Fruit fly (Drosophila melanogaster) whole organism, wandering third instar larva: ENCODE data around the gene Ythdc1.

Experiments used
- Abd-B ChIP-seq: fragments of >200 bp; optimal IDR thresholded peaks from 2 replicates; lab custom pipeline; 2017; ENCODE audit warnings: missing biosample characterization, missing genetic modification characterization
- CG32264 ChIP-seq: fragments of 200-800 bp; sonication (Bioruptor generic); optimal IDR thresholded peaks from 2 replicates; lab custom pipeline; 2016; ENCODE audit warnings: missing biosample characterization, missing genetic modification characterization
- Dfd ChIP-seq: fragments of >200 bp; optimal IDR thresholded peaks from 2 replicates; lab custom pipeline; 2017; ENCODE audit warnings: missing biosample characterization, missing genetic modification characterization
- Dif ChIP-seq: fragments of 200-275, 200-300 bp; sonication (Bioruptor generic); optimal IDR thresholded peaks from 2 replicates; lab custom pipeline; 2018; ENCODE audit warnings: missing biosample characterization, missing genetic modification characterization; ENCODE audit not compliant: partially characterized antibody
- GATAd ChIP-seq: sonication (Bioruptor generic); optimal IDR thresholded peaks from 2 replicates; lab custom pipeline; 2016; ENCODE audit warnings: missing biosample characterization, missing genetic modification characterization
- HLH106 ChIP-seq: fragments of 200-800 bp; optimal IDR thresholded peaks from 3 replicates; lab custom pipeline; 2019; ENCODE audit warnings: missing biosample characterization, mild to moderate bottlenecking, missing genetic modification characterization, moderate library complexity
- Hnf4 ChIP-seq: fragments of 200-800 bp; sonication (Bioruptor generic); optimal IDR thresholded peaks from 2 replicates; lab custom pipeline; 2016; ENCODE audit warnings: missing biosample characterization, mild to moderate bottlenecking, missing genetic modification characterization
- Hr78 ChIP-seq: fragments of >200 bp; optimal IDR thresholded peaks from 2 replicates; lab custom pipeline; 2017; ENCODE audit warnings: missing biosample characterization, missing genetic modification characterization
- Hr83 ChIP-seq: fragments of 200-300 bp; sonication (Bioruptor generic); optimal IDR thresholded peaks from 2 replicates; lab custom pipeline; 2016; ENCODE audit warnings: missing biosample characterization, mild to moderate bottlenecking, missing genetic modification characterization, moderate library complexity; ENCODE audit not compliant: poor library complexity, severe bottlenecking
- Jra ChIP-seq: sonication (Bioruptor generic); optimal IDR thresholded peaks from 2 replicates; lab custom pipeline; 2016; ENCODE audit warnings: missing biosample characterization, missing genetic modification characterization
- Mio ChIP-seq: sonication (Bioruptor generic); optimal IDR thresholded peaks from 2 replicates; lab custom pipeline; 2016; ENCODE audit warnings: missing biosample characterization, missing genetic modification characterization
- Myc ChIP-seq: fragments of >200 bp; optimal IDR thresholded peaks from 2 replicates; lab custom pipeline; 2017
- N ChIP-seq: fragments of >200 bp; optimal IDR thresholded peaks from 2 replicates; lab custom pipeline; 2018; ENCODE audit warnings: missing biosample characterization, missing external identifiers, missing genetic modification characterization
- OdsH ChIP-seq: fragments of 200-800 bp; sonication (Bioruptor generic); optimal IDR thresholded peaks from 2 replicates; lab custom pipeline; 2016; ENCODE audit warnings: missing biosample characterization, mild to moderate bottlenecking, missing genetic modification characterization
- Rel ChIP-seq, 2 experiments: fragments of 200-800 bp; sonication (Bioruptor generic) in 1 of 2; optimal IDR thresholded peaks; 2 replicates in 1 of 2; 3 replicates in 1 of 2; lab custom pipeline; 2016 to 2019; ENCODE audit warnings: mild to moderate bottlenecking in 2 of 2, missing biosample characterization in 2 of 2, missing genetic modification characterization in 2 of 2, moderate library complexity in 1 of 2
- Sp1 ChIP-seq: fragments of 200-800 bp; sonication (Bioruptor generic); optimal IDR thresholded peaks from 3 replicates; lab custom pipeline; 2019; ENCODE audit warnings: missing biosample characterization, mild to moderate bottlenecking, missing genetic modification characterization, moderate library complexity
- Vsx2 ChIP-seq: fragments of 200-300, 225-300 bp; sonication (Bioruptor generic); optimal IDR thresholded peaks from 2 replicates; lab custom pipeline; 2018; ENCODE audit warnings: missing biosample characterization, missing genetic modification characterization; ENCODE audit not compliant: partially characterized antibody
- brk ChIP-seq: fragments of 200-800 bp; sonication (Bioruptor generic); optimal IDR thresholded peaks from 2 replicates; lab custom pipeline; 2016; ENCODE audit warnings: missing biosample characterization, mild to moderate bottlenecking, missing genetic modification characterization
- dl ChIP-seq, 2 experiments: fragments of 175-275, 200-275 bp in 1 of 2; fragments of 200-275 bp in 1 of 2; sonication (Bioruptor generic); optimal IDR thresholded peaks; lab custom pipeline; 2018; ENCODE audit warnings: mild to moderate bottlenecking in 2 of 2, missing biosample characterization in 2 of 2, missing genetic modification characterization in 2 of 2, moderate library complexity in 2 of 2; ENCODE audit not compliant: partially characterized antibody in 2 of 2, insufficient read depth in 1 of 2
- dsf ChIP-seq: sonication (Bioruptor generic); optimal IDR thresholded peaks from 2 replicates; lab custom pipeline; 2016; ENCODE audit warnings: missing biosample characterization, missing genetic modification characterization, borderline replicate concordance
- ey ChIP-seq: fragments of 200-800 bp; sonication (Bioruptor generic); optimal IDR thresholded peaks from 2 replicates; lab custom pipeline; 2016; ENCODE audit warnings: missing biosample characterization, missing genetic modification characterization
- foxo ChIP-seq, 2 experiments: fragments of 200-800 bp; sonication (Bioruptor generic); optimal IDR thresholded peaks; 2 replicates in 1 of 2; 3 replicates in 1 of 2; lab custom pipeline; 2016 to 2017; ENCODE audit warnings: missing biosample characterization in 2 of 2, missing genetic modification characterization in 2 of 2
- fru ChIP-seq: fragments of 200-800 bp; sonication (Bioruptor generic); optimal IDR thresholded peaks from 3 replicates; lab custom pipeline; 2016; ENCODE audit warnings: missing biosample characterization, mild to moderate bottlenecking, missing genetic modification characterization
- h ChIP-seq: fragments of 200-800 bp; sonication (Bioruptor generic); optimal IDR thresholded peaks from 3 replicates; lab custom pipeline; 2016; ENCODE audit warnings: missing biosample characterization, mild to moderate bottlenecking, missing genetic modification characterization
- lola ChIP-seq: fragments of >200 bp; optimal IDR thresholded peaks from 2 replicates; lab custom pipeline; 2017; ENCODE audit warnings: missing biosample characterization, missing genetic modification characterization
- pan ChIP-seq: fragments of >200 bp; optimal IDR thresholded peaks from 2 replicates; lab custom pipeline; 2017
- psq ChIP-seq: fragments of 200-800 bp; sonication (Bioruptor generic); optimal IDR thresholded peaks from 3 replicates; lab custom pipeline; 2017; ENCODE audit warnings: missing biosample characterization, mild to moderate bottlenecking, missing genetic modification characterization, moderate library complexity
- rgr ChIP-seq: fragments of 200-800 bp; sonication (Bioruptor generic); optimal IDR thresholded peaks from 3 replicates; lab custom pipeline; 2016; ENCODE audit warnings: missing biosample characterization, mild to moderate bottlenecking, missing genetic modification characterization
- sage ChIP-seq: fragments of 200-800 bp; sonication (Bioruptor generic); optimal IDR thresholded peaks from 2 replicates; lab custom pipeline; 2016; ENCODE audit warnings: missing biosample characterization, mild to moderate bottlenecking, missing genetic modification characterization
- sv ChIP-seq: fragments of 200-800 bp; sonication (Bioruptor generic); optimal IDR thresholded peaks from 3 replicates; lab custom pipeline; 2016; ENCODE audit warnings: missing biosample characterization, missing genetic modification characterization
- tai ChIP-seq: sonication (Bioruptor generic); optimal IDR thresholded peaks from 2 replicates; lab custom pipeline; 2016; ENCODE audit warnings: missing biosample characterization, missing genetic modification characterization
- usp ChIP-seq: fragments of >200 bp; optimal IDR thresholded peaks from 2 replicates; lab custom pipeline; 2017; ENCODE audit warnings: missing biosample characterization, missing genetic modification characterization
- woc ChIP-seq: sonication (Bioruptor generic); optimal IDR thresholded peaks from 2 replicates; lab custom pipeline; 2016; ENCODE audit warnings: missing biosample characterization, mild to moderate bottlenecking, missing genetic modification characterization

Ythdc1 gene

DNA sequence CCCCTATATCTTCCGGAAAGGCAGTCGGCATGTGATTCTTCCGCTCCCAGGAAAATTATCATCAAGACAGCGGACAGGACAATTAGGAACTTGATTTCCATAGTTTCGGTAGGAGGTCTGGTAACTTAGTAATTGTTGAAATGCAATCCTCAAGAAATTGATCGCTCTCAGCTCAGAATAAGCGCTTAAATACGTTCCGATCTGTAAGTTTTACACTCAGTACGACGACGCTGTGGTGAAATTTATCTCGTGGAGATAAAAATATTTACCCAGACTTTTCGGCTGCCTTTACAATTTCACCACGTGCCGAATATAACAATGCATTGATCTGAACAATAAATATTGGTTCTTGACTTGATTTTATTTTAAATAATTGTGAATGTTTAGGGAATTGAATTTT lies 38.3 kb downstream of the Ythdc1 start, which contains the start of gene Drsl1:
Gene Drsl1 (minus strand): TSS at position 101 of the 400 bp plus-strand sequence.
- TF ChIP-seq CG32264 (GFP tag; lab: Kevin White, UChicago) (no peak), Mio (GFP tag; lab: Kevin White, UChicago) (no peak), Myc (lab: Kevin White, UChicago) (no peak), HLH106 (no peak), rgr (GFP tag; lab: Kevin White, UChicago) (no peak), GATAd (GFP tag; lab: Kevin White, UChicago) (no peak), woc (GFP tag; lab: Kevin White, UChicago) (no peak), N (GFP tag; lab: Kevin White, UChicago) (no peak), usp (GFP tag; lab: Kevin White, UChicago) (no peak)

- TF ChIP-seq psq (GFP tag; lab: Kevin White, UChicago) (no peak), dl (GFP tag; optimal IDR thresholded peaks at IDR 0.05; lab: Kevin White, UChicago; ENCODE audit: insufficient read depth in 1 of 2, partially characterized antibody in 2 of 2) (peak; percentile 57 to 68), Dif (GFP tag; lab: Kevin White, UChicago) (peak; percentile 96), Hr83 (GFP tag; lab: Kevin White, UChicago) (peak; percentile 3), OdsH (GFP tag; lab: Kevin White, UChicago) (no peak), foxo (GFP tag; optimal IDR thresholded peaks at IDR 0.05; lab: Kevin White, UChicago) (peak in 1 of 2 experiments; percentile 32), Vsx2 (GFP tag; lab: Kevin White, UChicago) (peak; percentile 99), ey (GFP tag; lab: Kevin White, UChicago) (no peak)
Observed at dm6 chr3L:3334784-3335183, 39.2 kb downstream of the Ythdc1 start, which contains the start of gene CG14969. CG14969 (minus strand) TSS chr3L:3334978.

dm6 chr3L:3329763-3330162 lies 44.2 kb downstream of the Ythdc1 start, which contains the start of gene CG14961:
CG14961 (plus strand) TSS chr3L:3330063.
- TF ChIP-seq ey (GFP tag; lab: Kevin White, UChicago) (no peak), sv (GFP tag; lab: Kevin White, UChicago) (no peak), psq (GFP tag; lab: Kevin White, UChicago) (no peak), h (GFP tag; lab: Kevin White, UChicago) (no peak), rgr (GFP tag; lab: Kevin White, UChicago) (no peak), Sp1 (GFP tag; lab: Kevin White, UChicago) (no peak), Jra (GFP tag; lab: Kevin White, UChicago) (no peak), tai (GFP tag; lab: Kevin White, UChicago) (no peak), fru (no peak), usp (GFP tag; lab: Kevin White, UChicago) (no peak), N (GFP tag; lab: Kevin White, UChicago) (no peak), Dfd (no peak), Vsx2 (GFP tag; lab: Kevin White, UChicago) (no peak), GATAd (GFP tag; lab: Kevin White, UChicago) (no peak), dsf (no peak), lola (GFP tag; lab: Kevin White, UChicago) (no peak), OdsH (GFP tag; lab: Kevin White, UChicago) (no peak)

- TF ChIP-seq dl (GFP tag; optimal IDR thresholded peaks at IDR 0.05; lab: Kevin White, UChicago; ENCODE audit: insufficient read depth in 1 of 2, partially characterized antibody in 2 of 2) (no peak), h (GFP tag; lab: Kevin White, UChicago) (no peak), ey (GFP tag; lab: Kevin White, UChicago) (no peak), dsf (no peak), tai (GFP tag; lab: Kevin White, UChicago) (no peak), Dif (GFP tag; lab: Kevin White, UChicago) (no peak), HLH106 (no peak), Dfd (no peak)
Observed at dm6 chr3L:3328771-3329170, 45.2 kb downstream of the Ythdc1 start, which contains the start of gene Strip. Strip (minus strand) TSS chr3L:3328871.

DNA sequence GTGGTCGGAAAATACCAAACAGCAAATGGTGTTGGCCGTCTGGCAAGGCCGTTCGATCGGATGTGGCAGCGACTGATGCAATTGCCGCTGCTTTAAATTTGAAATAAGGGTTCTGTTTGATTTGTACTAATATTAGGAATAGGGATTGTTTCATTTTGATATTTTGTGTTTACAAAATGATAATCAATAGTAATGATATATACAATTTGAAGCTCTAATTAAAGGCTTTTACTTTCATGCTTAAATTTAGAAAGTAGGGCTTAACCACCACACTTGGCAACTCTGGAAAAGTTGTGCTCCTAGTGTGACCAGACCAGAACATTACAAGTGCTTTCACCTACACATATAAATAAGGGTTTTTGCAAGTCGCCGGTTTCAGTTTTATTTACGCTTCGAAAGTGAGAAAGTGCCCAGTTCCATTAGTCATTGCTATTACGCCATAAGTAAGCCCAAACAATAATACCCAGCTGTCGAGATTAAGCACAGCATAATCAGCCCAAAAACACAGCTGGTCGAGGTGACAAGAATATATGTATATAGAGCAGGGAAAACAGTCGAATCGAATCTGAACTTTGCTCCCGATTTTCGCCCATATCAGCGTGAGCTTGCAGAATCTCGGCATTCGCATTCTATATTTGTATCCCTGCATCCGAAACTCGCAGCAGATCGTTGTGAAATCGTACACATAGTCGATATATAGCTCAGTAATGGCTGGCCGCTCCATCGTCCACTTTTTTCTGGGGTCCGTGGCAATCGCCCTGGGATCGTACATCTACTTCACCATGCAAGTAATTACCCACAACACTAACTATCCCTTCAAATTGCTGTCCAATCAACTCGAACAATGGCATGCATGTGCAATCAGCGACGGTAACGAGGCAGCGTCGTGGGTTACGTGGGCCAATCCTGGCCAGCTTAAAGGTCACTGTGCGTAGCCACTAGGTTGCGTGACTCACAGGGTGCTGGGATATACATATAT lies 47.8 kb downstream of the Ythdc1 start, which contains the start of gene Gtpx:
Gene Gtpx (plus strand): TSS at position 341 of the 979 bp plus-strand sequence.
- TF ChIP-seq sv (GFP tag; lab: Kevin White, UChicago) (peak; percentile 25), brk (GFP tag; lab: Kevin White, UChicago) (no peak), OdsH (GFP tag; lab: Kevin White, UChicago) (no peak), sage (no peak), pan (lab: Kevin White, UChicago) (no peak), Hnf4 (GFP tag; lab: Kevin White, UChicago) (peak; percentile 78), Dfd (no peak), CG32264 (GFP tag; lab: Kevin White, UChicago) (no peak), Hr78 (GFP tag; lab: Kevin White, UChicago) (no peak), Jra (GFP tag; lab: Kevin White, UChicago) (no peak), HLH106 (peak; percentile 59), dl (GFP tag; optimal IDR thresholded peaks at IDR 0.05; lab: Kevin White, UChicago; ENCODE audit: insufficient read depth in 1 of 2, partially characterized antibody in 2 of 2) (no peak), psq (GFP tag; lab: Kevin White, UChicago) (peak; percentile 37), fru (peak; percentile 35), tai (GFP tag; lab: Kevin White, UChicago) (no peak), Dif (GFP tag; lab: Kevin White, UChicago) (no peak), Abd-B (GFP tag; lab: Kevin White, UChicago) (no peak), woc (GFP tag; lab: Kevin White, UChicago) (no peak), ey (GFP tag; lab: Kevin White, UChicago) (peak; percentile 57), Vsx2 (GFP tag; lab: Kevin White, UChicago) (no peak), dsf (no peak), foxo (GFP tag; optimal IDR thresholded peaks at IDR 0.05; lab: Kevin White, UChicago) (peak in 1 of 2 experiments; percentile 68), Rel (GFP tag; optimal IDR thresholded peaks at IDR 0.05; lab: Kevin White, UChicago) (no peak), Rel (tag; optimal IDR thresholded peaks at IDR 0.05; lab: Kevin White, UChicago) (peak; percentile 70), Sp1 (GFP tag; lab: Kevin White, UChicago) (peak; percentile 47)
